Fruit fly (Drosophila melanogaster): Measurements from ENCODE around the gene Shawn.

Shawn gene

dm6 chrX:19592309-19592708, 19.0 kb upstream of the Shawn start, which contains the start of gene CG14205:
Gene CG14205, plus strand, starts transcription at chrX:19592609.
- no peak for TF ChIP-seq psq (optimal IDR thresholded peaks at IDR 0.05)
- TF ChIP-seq EcR (GFP tag; optimal IDR thresholded peaks at IDR 0.05) = no peak
- TF ChIP-seq Dll (optimal IDR thresholded peaks at IDR 0.05) = no peak
- TF ChIP-seq usp (GFP tag; optimal IDR thresholded peaks at IDR 0.05) = no peak
- TF ChIP-seq pan (optimal IDR thresholded peaks at IDR 0.05) = no peak
- no peak for TF ChIP-seq CG8478 (optimal IDR thresholded peaks at IDR 0.05)

dm6 chrX:19595862-19596261, 15.5 kb upstream of the Shawn start:
- TF ChIP-seq CG8478 (optimal IDR thresholded peaks at IDR 0.05) = no peak
- TF ChIP-seq psq (optimal IDR thresholded peaks at IDR 0.05) = no peak
- TF ChIP-seq pan (optimal IDR thresholded peaks at IDR 0.05) = no peak
- TF ChIP-seq usp (GFP tag; optimal IDR thresholded peaks at IDR 0.05) = no peak
- TF ChIP-seq EcR (GFP tag; optimal IDR thresholded peaks at IDR 0.05) = no peak
- TF ChIP-seq Dll (optimal IDR thresholded peaks at IDR 0.05) = no peak

dm6 chrX:19597684-19598363, 13.5 kb upstream of the Shawn start, which contains the start of gene RpS10b:
Gene RpS10b, plus strand, starts transcription at chrX:19598031.
- TF ChIP-seq usp (GFP tag; optimal IDR thresholded peaks at IDR 0.05) (no peak), Dll (optimal IDR thresholded peaks at IDR 0.05) (no peak), CG8478 (optimal IDR thresholded peaks at IDR 0.05) (no peak), psq (optimal IDR thresholded peaks at IDR 0.05) (no peak), EcR (GFP tag; optimal IDR thresholded peaks at IDR 0.05) (no peak), pan (optimal IDR thresholded peaks at IDR 0.05) (no peak)

dm6 chrX:19598503-19598902, 12.8 kb upstream of the Shawn start:
- TF ChIP-seq Dll (optimal IDR thresholded peaks at IDR 0.05) (no peak), psq (optimal IDR thresholded peaks at IDR 0.05) (no peak), usp (GFP tag; optimal IDR thresholded peaks at IDR 0.05) (no peak), pan (optimal IDR thresholded peaks at IDR 0.05) (no peak)

dm6 chrX:19601644-19602043, 9.7 kb upstream of the Shawn start, which contains the start of gene CG14220:
Gene CG14220, minus strand, starts transcription at chrX:19601851.
- TF ChIP-seq EcR (GFP tag; optimal IDR thresholded peaks at IDR 0.05) (no peak), usp (GFP tag; optimal IDR thresholded peaks at IDR 0.05) (no peak), pan (optimal IDR thresholded peaks at IDR 0.05) (no peak)

dm6 chrX:19602483-19602882, 8.8 kb upstream of the Shawn start:
- TF ChIP-seq CG8478 (optimal IDR thresholded peaks at IDR 0.05) (no peak), EcR (GFP tag; optimal IDR thresholded peaks at IDR 0.05) (no peak), Dll (optimal IDR thresholded peaks at IDR 0.05) (no peak), pan (optimal IDR thresholded peaks at IDR 0.05) (no peak), psq (optimal IDR thresholded peaks at IDR 0.05) (no peak), usp (GFP tag; optimal IDR thresholded peaks at IDR 0.05) (no peak)

- no peak for TF ChIP-seq Dll (optimal IDR thresholded peaks at IDR 0.05)
- no peak for TF ChIP-seq usp (GFP tag; optimal IDR thresholded peaks at IDR 0.05)
- TF ChIP-seq pan (optimal IDR thresholded peaks at IDR 0.05) = no peak
- no peak for TF ChIP-seq EcR (GFP tag; optimal IDR thresholded peaks at IDR 0.05)
- no peak for TF ChIP-seq psq (optimal IDR thresholded peaks at IDR 0.05)
- TF ChIP-seq CG8478 (optimal IDR thresholded peaks at IDR 0.05) = no peak
Observed at dm6 chrX:19603953-19604352, 7.4 kb upstream of the Shawn start.

- no peak for TF ChIP-seq CG8478 (optimal IDR thresholded peaks at IDR 0.05)
- TF ChIP-seq usp (GFP tag; optimal IDR thresholded peaks at IDR 0.05) = no peak
- no peak for TF ChIP-seq EcR (GFP tag; optimal IDR thresholded peaks at IDR 0.05)
- TF ChIP-seq psq (optimal IDR thresholded peaks at IDR 0.05) = no peak
- TF ChIP-seq pan (optimal IDR thresholded peaks at IDR 0.05) = no peak
- TF ChIP-seq Dll (optimal IDR thresholded peaks at IDR 0.05) = no peak
Observed at dm6 chrX:19604997-19605396, 6.3 kb upstream of the Shawn start, which contains the start of gene CG14207. Gene CG14207, plus strand, starts transcription at chrX:19605199.

dm6 chrX:19605915-19606314, 5.4 kb upstream of the Shawn start:
- TF ChIP-seq Dll (optimal IDR thresholded peaks at IDR 0.05) (no peak), CG8478 (optimal IDR thresholded peaks at IDR 0.05) (no peak), EcR (GFP tag; optimal IDR thresholded peaks at IDR 0.05) (no peak), pan (optimal IDR thresholded peaks at IDR 0.05) (no peak), usp (GFP tag; optimal IDR thresholded peaks at IDR 0.05) (no peak), psq (optimal IDR thresholded peaks at IDR 0.05) (no peak)

dm6 chrX:19606558-19606957, 4.8 kb upstream of the Shawn start:
- no peak for TF ChIP-seq Dll (optimal IDR thresholded peaks at IDR 0.05)
- TF ChIP-seq pan (optimal IDR thresholded peaks at IDR 0.05) = no peak

dm6 chrX:19606971-19607370, 4.4 kb upstream of the Shawn start:
- TF ChIP-seq EcR (GFP tag; optimal IDR thresholded peaks at IDR 0.05) (no peak), psq (optimal IDR thresholded peaks at IDR 0.05) (no peak), CG8478 (optimal IDR thresholded peaks at IDR 0.05) (no peak), usp (GFP tag; optimal IDR thresholded peaks at IDR 0.05) (no peak)

dm6 chrX:19608042-19608609, 3.2 kb upstream of the Shawn start:
- no peak for TF ChIP-seq Dll (optimal IDR thresholded peaks at IDR 0.05)
- TF ChIP-seq EcR (GFP tag; optimal IDR thresholded peaks at IDR 0.05) = no peak
- TF ChIP-seq pan (optimal IDR thresholded peaks at IDR 0.05) = no peak
- TF ChIP-seq psq (optimal IDR thresholded peaks at IDR 0.05) = no peak
- no peak for TF ChIP-seq usp (GFP tag; optimal IDR thresholded peaks at IDR 0.05)
- no peak for TF ChIP-seq CG8478 (optimal IDR thresholded peaks at IDR 0.05)

- no peak for TF ChIP-seq psq (optimal IDR thresholded peaks at IDR 0.05)
- no peak for TF ChIP-seq Dll (optimal IDR thresholded peaks at IDR 0.05)
- TF ChIP-seq EcR (GFP tag; optimal IDR thresholded peaks at IDR 0.05) = no peak
- no peak for TF ChIP-seq pan (optimal IDR thresholded peaks at IDR 0.05)
- TF ChIP-seq CG8478 (optimal IDR thresholded peaks at IDR 0.05) = no peak
- no peak for TF ChIP-seq usp (GFP tag; optimal IDR thresholded peaks at IDR 0.05)
Observed at dm6 chrX:19613473-19613872, 2.1 kb downstream of the Shawn start.
